Worm (Caenorhabditis elegans): ENCODE results near the gene Y97E10AR.4.
A peak's percentile ranks its signal among the peaks of the same experiment; 100 is the strongest.

Y97E10AR.4 gene

DNA sequence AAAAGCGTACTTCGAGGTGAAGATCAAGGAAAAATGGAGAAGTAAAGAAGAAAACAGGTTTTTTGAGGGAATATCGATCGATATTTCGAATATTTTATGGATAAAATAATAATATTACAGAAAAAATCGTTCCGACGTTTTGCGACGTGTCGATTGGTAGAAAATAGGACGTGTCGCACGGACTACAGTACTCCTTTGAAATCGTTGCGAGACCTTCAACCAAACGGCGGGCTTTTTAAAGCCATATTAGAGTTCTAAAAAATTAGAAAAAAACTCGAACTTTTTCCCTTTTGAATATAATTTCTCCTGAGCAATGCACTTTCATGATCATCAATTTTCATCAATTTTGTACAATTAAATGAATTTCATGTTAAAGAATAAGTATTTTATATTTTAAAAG, at the start of gene Y97E10AR.4:
Gene Y97E10AR.4 (minus strand): TSS at position 131 of the 400 bp plus-strand sequence.
- no peak for TF ChIP-seq snpc-4 (tag; optimal IDR thresholded peaks at IDR 0.05)
- no peak for TF ChIP-seq lin-11 (tag; optimal IDR thresholded peaks at IDR 0.05)
- TF ChIP-seq fos-1 (tag; optimal IDR thresholded peaks at IDR 0.05): no peak
- no peak for TF ChIP-seq ztf-1 (GFP tag; conservative IDR thresholded peaks at IDR 0.05)
- TF ChIP-seq dmd-4 (tag; optimal IDR thresholded peaks at IDR 0.05): no peak
- no peak for TF ChIP-seq alr-1 (tag; optimal IDR thresholded peaks at IDR 0.05)
- no peak for TF ChIP-seq skn-1 (tag; optimal IDR thresholded peaks at IDR 0.05)
- no peak for TF ChIP-seq ZK546.5 (tag; optimal IDR thresholded peaks at IDR 0.05)
- no peak for TF ChIP-seq aly-2 (tag; optimal IDR thresholded peaks at IDR 0.05)
- TF ChIP-seq unc-62 (GFP tag; optimal IDR thresholded peaks at IDR 0.05): no peak
- no peak for TF ChIP-seq sma-9 (GFP tag; optimal IDR thresholded peaks at IDR 0.05)
- TF ChIP-seq sma-9 (tag; optimal IDR thresholded peaks at IDR 0.05): no peak
- TF ChIP-seq ama-1 (optimal IDR thresholded peaks at IDR 0.05): no peak
- no peak for TF ChIP-seq lin-13 (GFP tag; optimal IDR thresholded peaks at IDR 0.05)
- no peak for TF ChIP-seq nhr-6 (tag; optimal IDR thresholded peaks at IDR 0.05)
- no peak for TF ChIP-seq unc-55 (GFP tag; optimal IDR thresholded peaks at IDR 0.05)
- no peak for TF ChIP-seq mbf-1 (tag; optimal IDR thresholded peaks at IDR 0.05)
- TF ChIP-seq unc-39 (tag; optimal IDR thresholded peaks at IDR 0.05): no peak
- TF ChIP-seq crh-2 (tag; optimal IDR thresholded peaks at IDR 0.05): no peak
- TF ChIP-seq nhr-25 (tag; optimal IDR thresholded peaks at IDR 0.05): no peak

DNA sequence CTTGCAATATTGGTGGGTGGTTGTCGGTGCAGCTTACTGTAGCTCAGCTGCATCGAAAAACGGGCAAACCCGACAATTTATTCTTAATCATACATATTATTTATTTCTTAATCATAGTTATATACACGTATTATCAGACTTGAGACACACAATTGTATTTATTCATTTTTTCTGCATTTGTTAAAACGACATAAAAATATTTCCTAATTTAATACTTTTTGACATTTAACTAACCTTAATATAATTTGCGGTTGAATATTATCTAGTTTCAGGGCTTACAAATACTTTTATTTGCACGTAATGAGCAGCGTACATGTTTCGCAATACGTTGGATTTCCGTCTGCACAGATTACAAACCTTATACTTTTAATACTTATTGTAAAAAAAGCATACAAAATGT, 48.3 kb upstream of the Y97E10AR.4 start, which contains the start of gene str-138:
Gene str-138 (plus strand): TSS at position 301 of the 400 bp plus-strand sequence.
- TF ChIP-seq peb-1 (tag; optimal IDR thresholded peaks at IDR 0.05): no peak

DNA sequence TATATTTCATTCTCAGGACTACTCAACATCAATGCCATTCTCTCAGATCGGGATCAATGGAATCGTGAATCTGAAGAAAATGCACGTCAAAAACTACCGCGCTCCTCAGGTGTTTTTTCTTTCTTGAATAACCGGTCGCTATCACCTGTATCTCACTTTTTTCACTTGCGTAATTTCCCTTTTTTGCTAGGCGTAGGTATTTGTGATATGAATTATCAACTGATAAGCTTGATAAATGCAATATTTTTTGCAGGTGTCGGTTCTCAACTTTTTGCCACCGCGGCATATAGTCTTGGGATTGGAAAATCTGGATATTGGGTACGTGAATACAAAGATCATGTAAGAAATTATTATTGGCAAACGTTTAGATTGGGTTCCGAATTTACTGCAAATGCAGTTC, 45.1 kb upstream of the Y97E10AR.4 start:
- TF ChIP-seq blmp-1 (tag; optimal IDR thresholded peaks at IDR 0.05; ENCODE audit: insufficient read depth): peak; percentile 14
- TF ChIP-seq nhr-11 (tag; optimal IDR thresholded peaks at IDR 0.05): no peak

DNA sequence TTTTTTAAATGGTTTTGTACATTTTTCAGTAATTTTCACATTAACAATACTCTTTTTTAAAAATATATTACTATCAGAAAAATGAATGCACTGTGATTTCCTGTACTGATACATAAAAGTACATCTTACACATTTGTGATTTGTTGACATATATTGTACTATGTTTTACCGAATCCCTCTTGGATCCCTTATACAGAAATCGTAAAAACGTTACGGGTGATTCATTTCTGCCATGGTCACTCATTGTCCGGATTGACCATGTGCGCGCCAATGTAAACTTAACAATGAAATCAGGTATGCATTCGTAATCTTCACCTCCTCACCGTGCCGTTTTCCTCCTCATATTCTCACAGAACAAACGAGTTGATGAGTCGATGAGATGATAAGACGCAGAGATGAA, 44.1 kb upstream of the Y97E10AR.4 start, which contains the start of gene ZC513.2:
Gene ZC513.2 (plus strand): TSS at position 301 of the 400 bp plus-strand sequence.
- TF ChIP-seq C34F6.9 (tag; optimal IDR thresholded peaks at IDR 0.05) (no peak), ceh-16 (tag; optimal IDR thresholded peaks at IDR 0.05) (no peak), unc-62 (GFP tag; optimal IDR thresholded peaks at IDR 0.05) (no peak), peb-1 (tag; optimal IDR thresholded peaks at IDR 0.05) (no peak), sma-3 (GFP tag; optimal IDR thresholded peaks at IDR 0.05) (no peak), nhr-77 (tag; optimal IDR thresholded peaks at IDR 0.05) (no peak), nhr-25 (tag; optimal IDR thresholded peaks at IDR 0.05) (no peak), fos-1 (tag; optimal IDR thresholded peaks at IDR 0.05) (no peak), lin-13 (GFP tag; optimal IDR thresholded peaks at IDR 0.05) (no peak), ztf-11 (tag; optimal IDR thresholded peaks at IDR 0.05) (no peak), elt-3 (tag; optimal IDR thresholded peaks at IDR 0.05) (no peak), lin-11 (tag; optimal IDR thresholded peaks at IDR 0.05) (no peak)

DNA sequence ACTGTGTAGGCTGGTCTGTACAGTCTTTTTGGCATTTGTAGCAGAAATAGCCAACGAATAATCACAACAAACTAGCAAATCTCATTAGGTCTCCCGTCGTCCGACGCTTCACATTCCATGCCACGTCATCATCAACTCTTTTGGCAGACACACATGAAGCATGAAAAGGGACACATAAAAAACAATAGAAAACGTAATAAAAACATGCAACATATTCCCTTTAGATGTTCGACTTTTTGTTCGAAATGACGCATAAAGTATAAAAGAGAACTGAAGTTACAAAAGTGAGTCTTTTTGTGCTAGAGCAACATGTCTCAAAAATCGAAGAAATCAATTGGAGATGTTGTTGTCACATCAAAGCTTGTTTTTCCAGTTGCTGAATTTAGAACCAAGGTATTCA, 41.8 kb upstream of the Y97E10AR.4 start, which contains the start of gene sth-1:
Gene sth-1 (plus strand): TSS at position 301 of the 400 bp plus-strand sequence.
- TF ChIP-seq elt-1 (tag; optimal IDR thresholded peaks at IDR 0.05): no peak
- TF ChIP-seq elt-3 (tag; optimal IDR thresholded peaks at IDR 0.05): no peak
- TF ChIP-seq peb-1 (tag; optimal IDR thresholded peaks at IDR 0.05): no peak
- no peak for TF ChIP-seq ztf-1 (GFP tag; conservative IDR thresholded peaks at IDR 0.05)
- no peak for TF ChIP-seq ztf-11 (tag; optimal IDR thresholded peaks at IDR 0.05)

DNA sequence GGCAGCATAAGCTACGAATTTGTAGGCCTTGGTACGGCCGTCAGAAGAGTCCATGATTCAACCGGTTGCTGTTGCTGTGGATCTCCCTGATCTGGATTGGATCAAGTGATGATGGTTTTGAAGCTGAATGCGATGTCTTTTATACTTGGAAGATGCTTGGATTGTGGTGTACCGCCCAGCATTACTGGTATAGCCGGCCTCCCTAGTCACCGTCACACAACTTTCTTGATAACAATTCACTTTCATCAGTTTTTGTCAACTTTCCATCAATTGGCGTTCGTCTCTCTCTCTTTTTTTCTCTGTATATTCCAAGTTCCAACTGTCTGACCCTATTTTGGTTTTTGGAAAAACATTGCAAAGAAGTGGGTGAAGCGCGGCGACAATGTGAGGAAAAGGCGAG, 40.8 kb upstream of the Y97E10AR.4 start, which contains the start of gene col-43:
Gene col-43 (minus strand): TSS at position 101 of the 400 bp plus-strand sequence.
- TF ChIP-seq ztf-1 (GFP tag; conservative IDR thresholded peaks at IDR 0.05): no peak
- TF ChIP-seq alr-1 (tag; optimal IDR thresholded peaks at IDR 0.05): no peak
- TF ChIP-seq gmeb-1 (tag; optimal IDR thresholded peaks at IDR 0.05): no peak
- TF ChIP-seq nhr-12 (tag; optimal IDR thresholded peaks at IDR 0.05): no peak
- TF ChIP-seq Y55F3AM.14 (GFP tag; optimal IDR thresholded peaks at IDR 0.05): no peak
- TF ChIP-seq F13H6.1 (tag; optimal IDR thresholded peaks at IDR 0.05): no peak
- no peak for TF ChIP-seq nhr-25 (tag; optimal IDR thresholded peaks at IDR 0.05)
- TF ChIP-seq R02D3.7 (tag; optimal IDR thresholded peaks at IDR 0.05): no peak
- no peak for TF ChIP-seq snpc-4 (tag; optimal IDR thresholded peaks at IDR 0.05)
- TF ChIP-seq lin-39 (tag; optimal IDR thresholded peaks at IDR 0.05): no peak
- no peak for TF ChIP-seq unc-62 (GFP tag; optimal IDR thresholded peaks at IDR 0.05)
- TF ChIP-seq nhr-21 (tag; optimal IDR thresholded peaks at IDR 0.05): no peak
- TF ChIP-seq ceh-82 (tag; optimal IDR thresholded peaks at IDR 0.05): no peak

Data from whole organism, L2 larva.